Fruit fly (Drosophila melanogaster) whole organism, wandering third instar larva: ENCODE measurements around the gene Ucp4A.
A peak's percentile ranks its signal among the peaks of the same experiment; 100 is the strongest.

Source experiments
- Abd-B ChIP-seq: fragments of >200 bp; optimal IDR thresholded peaks from 2 replicates; lab custom pipeline; 2017; ENCODE audit warnings: missing biosample characterization, missing genetic modification characterization
- CG32264 ChIP-seq: fragments of 200-800 bp; sonication (Bioruptor generic); optimal IDR thresholded peaks from 2 replicates; lab custom pipeline; 2016; ENCODE audit warnings: missing biosample characterization, missing genetic modification characterization
- CG9705 ChIP-seq: fragments of 200-800 bp; sonication (Bioruptor generic); optimal IDR thresholded peaks from 2 replicates; lab custom pipeline; 2018; ENCODE audit warnings: missing biosample characterization, mild to moderate bottlenecking, missing genetic modification characterization
- CrebA ChIP-seq: fragments of 200-800 bp; sonication (Bioruptor generic); optimal IDR thresholded peaks from 2 replicates; lab custom pipeline; 2016; ENCODE audit warnings: missing biosample characterization, mild to moderate bottlenecking, missing genetic modification characterization, borderline replicate concordance
- Dfd ChIP-seq: fragments of >200 bp; optimal IDR thresholded peaks from 2 replicates; lab custom pipeline; 2017; ENCODE audit warnings: missing biosample characterization, missing genetic modification characterization
- Dif ChIP-seq: fragments of 200-275, 200-300 bp; sonication (Bioruptor generic); optimal IDR thresholded peaks from 2 replicates; lab custom pipeline; 2018; ENCODE audit warnings: missing biosample characterization, missing genetic modification characterization; ENCODE audit not compliant: partially characterized antibody
- GATAd ChIP-seq: sonication (Bioruptor generic); optimal IDR thresholded peaks from 2 replicates; lab custom pipeline; 2016; ENCODE audit warnings: missing biosample characterization, missing genetic modification characterization
- HLH106 ChIP-seq: fragments of 200-800 bp; optimal IDR thresholded peaks from 3 replicates; lab custom pipeline; 2019; ENCODE audit warnings: missing biosample characterization, mild to moderate bottlenecking, missing genetic modification characterization, moderate library complexity
- Hnf4 ChIP-seq: fragments of 200-800 bp; sonication (Bioruptor generic); optimal IDR thresholded peaks from 2 replicates; lab custom pipeline; 2016; ENCODE audit warnings: missing biosample characterization, mild to moderate bottlenecking, missing genetic modification characterization
- Hr78 ChIP-seq: fragments of >200 bp; optimal IDR thresholded peaks from 2 replicates; lab custom pipeline; 2017; ENCODE audit warnings: missing biosample characterization, missing genetic modification characterization
- Hr83 ChIP-seq: fragments of 200-300 bp; sonication (Bioruptor generic); optimal IDR thresholded peaks from 2 replicates; lab custom pipeline; 2016; ENCODE audit warnings: missing biosample characterization, mild to moderate bottlenecking, missing genetic modification characterization, moderate library complexity; ENCODE audit not compliant: poor library complexity, severe bottlenecking
- Jra ChIP-seq: sonication (Bioruptor generic); optimal IDR thresholded peaks from 2 replicates; lab custom pipeline; 2016; ENCODE audit warnings: missing biosample characterization, missing genetic modification characterization
- Mio ChIP-seq: sonication (Bioruptor generic); optimal IDR thresholded peaks from 2 replicates; lab custom pipeline; 2016; ENCODE audit warnings: missing biosample characterization, missing genetic modification characterization
- Myc ChIP-seq: fragments of >200 bp; optimal IDR thresholded peaks from 2 replicates; lab custom pipeline; 2017
- N ChIP-seq: fragments of >200 bp; optimal IDR thresholded peaks from 2 replicates; lab custom pipeline; 2018; ENCODE audit warnings: missing biosample characterization, missing external identifiers, missing genetic modification characterization
- OdsH ChIP-seq: fragments of 200-800 bp; sonication (Bioruptor generic); optimal IDR thresholded peaks from 2 replicates; lab custom pipeline; 2016; ENCODE audit warnings: missing biosample characterization, mild to moderate bottlenecking, missing genetic modification characterization
- Rel ChIP-seq, 2 experiments: fragments of 200-800 bp; sonication (Bioruptor generic) in 1 of 2; optimal IDR thresholded peaks; 2 replicates in 1 of 2; 3 replicates in 1 of 2; lab custom pipeline; 2016 to 2019; ENCODE audit warnings: mild to moderate bottlenecking in 2 of 2, missing biosample characterization in 2 of 2, missing genetic modification characterization in 2 of 2, moderate library complexity in 1 of 2
- Sp1 ChIP-seq: fragments of 200-800 bp; sonication (Bioruptor generic); optimal IDR thresholded peaks from 3 replicates; lab custom pipeline; 2019; ENCODE audit warnings: missing biosample characterization, mild to moderate bottlenecking, missing genetic modification characterization, moderate library complexity
- Vsx2 ChIP-seq: fragments of 200-300, 225-300 bp; sonication (Bioruptor generic); optimal IDR thresholded peaks from 2 replicates; lab custom pipeline; 2018; ENCODE audit warnings: missing biosample characterization, missing genetic modification characterization; ENCODE audit not compliant: partially characterized antibody
- br ChIP-seq: fragments of 200-800 bp; sonication (Bioruptor generic); optimal IDR thresholded peaks from 2 replicates; lab custom pipeline; 2016; ENCODE audit warnings: missing biosample characterization, missing genetic modification characterization
- brk ChIP-seq: fragments of 200-800 bp; sonication (Bioruptor generic); optimal IDR thresholded peaks from 2 replicates; lab custom pipeline; 2016; ENCODE audit warnings: missing biosample characterization, mild to moderate bottlenecking, missing genetic modification characterization
- dl ChIP-seq, 2 experiments: fragments of 175-275, 200-275 bp in 1 of 2; fragments of 200-275 bp in 1 of 2; sonication (Bioruptor generic); optimal IDR thresholded peaks; lab custom pipeline; 2018; ENCODE audit warnings: mild to moderate bottlenecking in 2 of 2, missing biosample characterization in 2 of 2, missing genetic modification characterization in 2 of 2, moderate library complexity in 2 of 2; ENCODE audit not compliant: partially characterized antibody in 2 of 2, insufficient read depth in 1 of 2
- dmrt93B ChIP-seq: fragments of 200-800 bp; sonication (Bioruptor generic); optimal IDR thresholded peaks from 2 replicates; lab custom pipeline; 2018; ENCODE audit warnings: missing biosample characterization, mild to moderate bottlenecking, missing genetic modification characterization
- dsf ChIP-seq: sonication (Bioruptor generic); optimal IDR thresholded peaks from 2 replicates; lab custom pipeline; 2016; ENCODE audit warnings: missing biosample characterization, missing genetic modification characterization, borderline replicate concordance
- ey ChIP-seq: fragments of 200-800 bp; sonication (Bioruptor generic); optimal IDR thresholded peaks from 2 replicates; lab custom pipeline; 2016; ENCODE audit warnings: missing biosample characterization, missing genetic modification characterization
- foxo ChIP-seq, 2 experiments: fragments of 200-800 bp; sonication (Bioruptor generic); optimal IDR thresholded peaks; 2 replicates in 1 of 2; 3 replicates in 1 of 2; lab custom pipeline; 2016 to 2017; ENCODE audit warnings: missing biosample characterization in 2 of 2, missing genetic modification characterization in 2 of 2
- fru ChIP-seq: fragments of 200-800 bp; sonication (Bioruptor generic); optimal IDR thresholded peaks from 3 replicates; lab custom pipeline; 2016; ENCODE audit warnings: missing biosample characterization, mild to moderate bottlenecking, missing genetic modification characterization
- h ChIP-seq: fragments of 200-800 bp; sonication (Bioruptor generic); optimal IDR thresholded peaks from 3 replicates; lab custom pipeline; 2016; ENCODE audit warnings: missing biosample characterization, mild to moderate bottlenecking, missing genetic modification characterization
- jim ChIP-seq: fragments of 175-275, 200-325 bp; sonication (Bioruptor generic); optimal IDR thresholded peaks from 2 replicates; lab custom pipeline; 2016; ENCODE audit warnings: missing biosample characterization, mild to moderate bottlenecking, missing genetic modification characterization
- lola ChIP-seq: fragments of >200 bp; optimal IDR thresholded peaks from 2 replicates; lab custom pipeline; 2017; ENCODE audit warnings: missing biosample characterization, missing genetic modification characterization
- pan ChIP-seq: fragments of >200 bp; optimal IDR thresholded peaks from 2 replicates; lab custom pipeline; 2017
- psq ChIP-seq: fragments of 200-800 bp; sonication (Bioruptor generic); optimal IDR thresholded peaks from 3 replicates; lab custom pipeline; 2017; ENCODE audit warnings: missing biosample characterization, mild to moderate bottlenecking, missing genetic modification characterization, moderate library complexity
- rgr ChIP-seq: fragments of 200-800 bp; sonication (Bioruptor generic); optimal IDR thresholded peaks from 3 replicates; lab custom pipeline; 2016; ENCODE audit warnings: missing biosample characterization, mild to moderate bottlenecking, missing genetic modification characterization
- sage ChIP-seq: fragments of 200-800 bp; sonication (Bioruptor generic); optimal IDR thresholded peaks from 2 replicates; lab custom pipeline; 2016; ENCODE audit warnings: missing biosample characterization, mild to moderate bottlenecking, missing genetic modification characterization
- sv ChIP-seq: fragments of 200-800 bp; sonication (Bioruptor generic); optimal IDR thresholded peaks from 3 replicates; lab custom pipeline; 2016; ENCODE audit warnings: missing biosample characterization, missing genetic modification characterization
- tai ChIP-seq: sonication (Bioruptor generic); optimal IDR thresholded peaks from 2 replicates; lab custom pipeline; 2016; ENCODE audit warnings: missing biosample characterization, missing genetic modification characterization
- usp ChIP-seq: fragments of >200 bp; optimal IDR thresholded peaks from 2 replicates; lab custom pipeline; 2017; ENCODE audit warnings: missing biosample characterization, missing genetic modification characterization
- woc ChIP-seq: sonication (Bioruptor generic); optimal IDR thresholded peaks from 2 replicates; lab custom pipeline; 2016; ENCODE audit warnings: missing biosample characterization, mild to moderate bottlenecking, missing genetic modification characterization

Ucp4A gene

DNA sequence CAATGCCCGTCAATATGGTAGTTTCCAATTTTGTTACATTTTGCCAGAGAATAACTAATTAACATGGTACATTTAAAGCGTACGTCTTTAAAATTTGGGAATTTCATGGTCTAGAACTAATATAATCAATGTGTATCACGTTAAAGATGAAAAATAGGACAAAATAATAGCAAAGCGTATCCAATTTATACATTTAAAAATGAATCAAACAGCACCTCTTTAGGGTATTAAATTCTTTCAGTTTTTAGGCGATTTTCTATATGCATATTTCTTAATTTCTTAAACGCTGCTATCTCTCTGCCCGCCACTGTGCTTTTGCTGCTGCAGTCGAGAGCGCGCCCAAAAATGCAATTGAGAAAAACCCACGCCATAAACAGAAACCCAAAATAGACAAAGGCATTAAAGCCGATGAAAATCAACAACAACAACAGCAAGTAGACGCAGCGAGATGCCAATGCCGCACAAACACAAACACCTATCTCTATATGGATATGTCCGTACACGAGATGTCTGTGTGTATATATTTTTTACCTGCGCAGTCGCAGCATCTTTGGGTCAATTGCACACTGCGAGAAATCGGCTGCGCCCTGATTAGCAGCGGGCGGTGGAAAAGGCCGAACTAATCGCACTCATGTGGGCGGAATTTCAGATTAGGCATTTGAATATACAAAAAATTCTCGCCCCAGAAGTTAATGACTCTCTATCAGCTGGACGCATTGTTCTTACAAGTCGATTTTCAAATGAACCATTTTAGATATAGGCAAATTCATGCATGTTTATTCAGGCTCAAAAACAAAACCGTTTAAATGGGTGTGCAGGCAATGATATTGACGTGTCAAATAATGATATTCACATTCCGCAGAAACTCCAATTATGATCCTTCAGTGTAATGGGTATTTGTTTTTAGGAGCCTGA lies 15.4 kb upstream of the Ucp4A start:
- TF ChIP-seq Mio (GFP tag; lab: Kevin White, UChicago), result no peak
- TF ChIP-seq Abd-B, result no peak
- TF ChIP-seq dl (GFP tag; optimal IDR thresholded peaks at IDR 0.05; lab: Kevin White, UChicago; ENCODE audit: insufficient read depth in 1 of 2, partially characterized antibody in 2 of 2), result no peak
- no peak for TF ChIP-seq Hnf4
- TF ChIP-seq woc (GFP tag; lab: Kevin White, UChicago), result no peak
- TF ChIP-seq usp (GFP tag; lab: Kevin White, UChicago), result no peak
- TF ChIP-seq HLH106 (tag; lab: Kevin White, UChicago), result peak; percentile 47
- TF ChIP-seq dsf, result no peak
- TF ChIP-seq brk (GFP tag; lab: Kevin White, UChicago), result no peak
- TF ChIP-seq Jra (GFP tag; lab: Kevin White, UChicago), result no peak
- TF ChIP-seq br (GFP tag; lab: Kevin White, UChicago), result no peak
- TF ChIP-seq jim (GFP tag; lab: Kevin White, UChicago), result no peak
- TF ChIP-seq Hr83 (GFP tag; lab: Kevin White, UChicago), result no peak
- TF ChIP-seq rgr, result peak; percentile 17
- TF ChIP-seq tai (GFP tag; lab: Kevin White, UChicago), result no peak
- no peak for TF ChIP-seq sage (GFP tag; lab: Kevin White, UChicago)
- no peak for TF ChIP-seq Vsx2 (GFP tag; lab: Kevin White, UChicago)
- peak; percentile 40 for TF ChIP-seq fru (GFP tag; lab: Kevin White, UChicago)
- TF ChIP-seq Myc (lab: Kevin White, UChicago), result no peak
- TF ChIP-seq OdsH (GFP tag; lab: Kevin White, UChicago), result peak; percentile 63
- no peak for TF ChIP-seq CG9705
- no peak for TF ChIP-seq Dfd (GFP tag; lab: Kevin White, UChicago)
- TF ChIP-seq Sp1 (GFP tag; lab: Kevin White, UChicago), result peak; percentile 42
- no peak for TF ChIP-seq Hr78 (GFP tag; lab: Kevin White, UChicago)
- TF ChIP-seq GATAd (GFP tag; lab: Kevin White, UChicago), result no peak
- no peak for TF ChIP-seq Rel (GFP tag; optimal IDR thresholded peaks at IDR 0.05; lab: Kevin White, UChicago)
- TF ChIP-seq Rel (tag; optimal IDR thresholded peaks at IDR 0.05; lab: Kevin White, UChicago), result no peak
- TF ChIP-seq pan (lab: Kevin White, UChicago), result no peak
- peak; percentile 9 for TF ChIP-seq dmrt93B (GFP tag; lab: Kevin White, UChicago)
- TF ChIP-seq psq (GFP tag; lab: Kevin White, UChicago), result no peak
- TF ChIP-seq ey, result peak; percentile 1
- no peak for TF ChIP-seq sv
- no peak for TF ChIP-seq Dif (GFP tag; lab: Kevin White, UChicago)
- TF ChIP-seq h, result peak; percentile 18
- peak in 1 of 2 experiments; percentile 21 for TF ChIP-seq foxo (GFP tag; optimal IDR thresholded peaks at IDR 0.05; lab: Kevin White, UChicago)
- TF ChIP-seq CG32264 (GFP tag; lab: Kevin White, UChicago), result no peak
- no peak for TF ChIP-seq N (GFP tag; lab: Kevin White, UChicago)
- no peak for TF ChIP-seq CrebA (GFP tag; lab: Kevin White, UChicago)
- no peak for TF ChIP-seq lola (GFP tag; lab: Kevin White, UChicago)

DNA sequence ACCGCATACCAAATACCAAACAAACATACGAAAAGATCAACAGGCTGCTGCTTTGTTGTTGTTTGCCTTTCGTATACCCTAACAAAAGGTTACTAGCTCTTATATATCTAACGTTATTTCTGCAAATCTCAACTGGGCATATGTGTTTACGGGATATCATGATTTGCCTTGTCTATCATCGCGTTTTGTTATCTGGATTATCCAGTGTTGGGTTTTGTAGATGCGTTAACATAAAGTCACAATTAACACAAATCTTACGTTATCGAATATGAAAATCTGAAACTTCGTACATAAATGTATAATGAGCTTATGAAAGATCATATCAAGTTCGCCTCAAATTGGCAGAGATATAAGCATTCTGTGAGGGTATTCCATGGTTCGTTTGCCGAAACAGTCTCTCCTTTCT lies 14.5 kb upstream of the Ucp4A start:
- no peak for TF ChIP-seq pan (lab: Kevin White, UChicago)
- no peak for TF ChIP-seq Dfd (GFP tag; lab: Kevin White, UChicago)
- TF ChIP-seq dmrt93B (GFP tag; lab: Kevin White, UChicago), result peak; percentile 53
- no peak for TF ChIP-seq CG32264 (GFP tag; lab: Kevin White, UChicago)
- TF ChIP-seq Hr83 (GFP tag; lab: Kevin White, UChicago), result no peak
- TF ChIP-seq HLH106 (tag; lab: Kevin White, UChicago), result peak; percentile 56
- TF ChIP-seq Mio (GFP tag; lab: Kevin White, UChicago), result no peak
- TF ChIP-seq Myc (lab: Kevin White, UChicago), result no peak
- peak; percentile 74 for TF ChIP-seq OdsH (GFP tag; lab: Kevin White, UChicago)
- TF ChIP-seq Dif (GFP tag; lab: Kevin White, UChicago), result no peak
- no peak for TF ChIP-seq Rel (GFP tag; optimal IDR thresholded peaks at IDR 0.05; lab: Kevin White, UChicago)
- no peak for TF ChIP-seq Rel (tag; optimal IDR thresholded peaks at IDR 0.05; lab: Kevin White, UChicago)
- TF ChIP-seq foxo (GFP tag; optimal IDR thresholded peaks at IDR 0.05; lab: Kevin White, UChicago), result peak in 1 of 2 experiments; percentile 57
- TF ChIP-seq Abd-B, result no peak
- TF ChIP-seq Hnf4, result no peak
- TF ChIP-seq Sp1 (GFP tag; lab: Kevin White, UChicago), result peak; percentile 75
- no peak for TF ChIP-seq GATAd (GFP tag; lab: Kevin White, UChicago)
- no peak for TF ChIP-seq h
- TF ChIP-seq woc (GFP tag; lab: Kevin White, UChicago), result peak; percentile 92
- no peak for TF ChIP-seq usp (GFP tag; lab: Kevin White, UChicago)
- no peak for TF ChIP-seq lola (GFP tag; lab: Kevin White, UChicago)
- TF ChIP-seq brk (GFP tag; lab: Kevin White, UChicago), result peak; percentile 22
- peak; percentile 61 for TF ChIP-seq tai (GFP tag; lab: Kevin White, UChicago)
- no peak for TF ChIP-seq dsf
- no peak for TF ChIP-seq Vsx2 (GFP tag; lab: Kevin White, UChicago)
- TF ChIP-seq N (GFP tag; lab: Kevin White, UChicago), result no peak
- TF ChIP-seq CG9705, result peak; percentile 35
- no peak for TF ChIP-seq Hr78 (GFP tag; lab: Kevin White, UChicago)
- no peak for TF ChIP-seq sv
- no peak for TF ChIP-seq sage (GFP tag; lab: Kevin White, UChicago)
- TF ChIP-seq br (GFP tag; lab: Kevin White, UChicago), result peak; percentile 64
- TF ChIP-seq Jra (GFP tag; lab: Kevin White, UChicago), result peak; percentile 51
- peak; percentile 79 for TF ChIP-seq psq (GFP tag; lab: Kevin White, UChicago)
- no peak for TF ChIP-seq CrebA (GFP tag; lab: Kevin White, UChicago)
- no peak for TF ChIP-seq rgr
- TF ChIP-seq dl (GFP tag; optimal IDR thresholded peaks at IDR 0.05; lab: Kevin White, UChicago; ENCODE audit: insufficient read depth in 1 of 2, partially characterized antibody in 2 of 2), result no peak
- peak; percentile 51 for TF ChIP-seq ey
- no peak for TF ChIP-seq jim (GFP tag; lab: Kevin White, UChicago)
- TF ChIP-seq fru (GFP tag; lab: Kevin White, UChicago), result peak; percentile 62
- TF ChIP-seq, all 38 proteins: peak for 14
